Fruit fly (Drosophila melanogaster) whole organism, adult: ENCODE measurements around the gene CG3793.

Source experiments
- CG14711 ChIP-seq: fragments of 200-800 bp; sonication (Bioruptor generic); optimal IDR thresholded peaks from 2 replicates; lab custom pipeline; 2018; ENCODE audit warnings: missing biosample characterization, mild to moderate bottlenecking, missing genetic modification characterization, moderate library complexity
- CG7045 ChIP-seq: fragments of 200-800 bp; sonication (Bioruptor generic); optimal IDR thresholded peaks from 2 replicates; lab custom pipeline; 2017; ENCODE audit warnings: missing biosample characterization, mild to moderate bottlenecking, missing genetic modification characterization
- Hr96 ChIP-seq: fragments of 200-800 bp; sonication (Bioruptor generic); optimal IDR thresholded peaks from 2 replicates; lab custom pipeline; 2016; ENCODE audit warnings: missing biosample characterization, missing genetic modification characterization
- Mnt ChIP-seq: fragments of 200-800 bp; sonication (Bioruptor generic); optimal IDR thresholded peaks from 2 replicates; lab custom pipeline; 2016; ENCODE audit warnings: missing biosample characterization, mild to moderate bottlenecking, missing genetic modification characterization
- kay ChIP-seq: fragments of 200-800 bp; sonication (Bioruptor generic); peaks from one replicate; lab custom pipeline; 2016; ENCODE audit warnings: missing biosample characterization, missing genetic modification characterization, borderline replicate concordance
- ovo ChIP-seq: fragments of 200-800 bp; sonication (Bioruptor generic); optimal IDR thresholded peaks from 2 replicates; lab custom pipeline; 2016; ENCODE audit warnings: missing biosample characterization, missing genetic modification characterization

DNA sequence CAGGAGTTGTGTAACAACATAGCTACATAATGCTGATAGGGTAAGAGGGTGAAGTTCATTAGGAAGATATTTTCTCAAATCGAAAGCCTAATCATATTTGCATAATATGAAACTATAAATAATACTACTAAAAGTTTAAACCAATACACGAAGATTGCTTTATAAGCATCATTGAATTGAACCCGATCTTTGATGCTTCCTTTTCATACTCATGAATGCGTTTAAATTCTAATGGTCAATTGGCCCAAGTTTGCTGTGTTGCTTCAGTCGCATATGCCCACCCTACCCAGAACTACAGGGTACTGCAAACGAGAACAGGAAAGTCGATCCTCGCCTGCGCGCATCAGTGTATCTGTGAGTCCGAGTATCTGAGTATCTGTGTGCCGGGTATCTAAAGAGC, 20.4 kb upstream of the CG3793 start:
- TF ChIP-seq kay (GFP tag; lab: Kevin White, UChicago) = no peak
- no peak for TF ChIP-seq Hr96
- TF ChIP-seq CG7045 (GFP tag; lab: Kevin White, UChicago) = no peak
- no peak for TF ChIP-seq ovo
- no peak for TF ChIP-seq Mnt (GFP tag; lab: Kevin White, UChicago)
- no peak for TF ChIP-seq CG14711 (tag; lab: Kevin White, UChicago)
